Fruit fly (Drosophila melanogaster): ENCODE results near the gene mRpL36.

mRpL36 gene

dm6 chr3L:8110171-8110570 is 14.8 kb downstream of the mRpL36 start, which contains the start of gene Nulp1 (continued):
- TF ChIP-seq Mad (GFP tag; optimal IDR thresholded peaks at IDR 0.05) (no peak), CG18011 (GFP tag; optimal IDR thresholded peaks at IDR 0.05) (no peak), Atf3 (GFP tag; optimal IDR thresholded peaks at IDR 0.05) (no peak), CG32772 (GFP tag; IDR thresholded peaks at IDR 0.05) (peak; percentile 70), zen2 (GFP tag; IDR thresholded peaks at IDR 0.05; ENCODE audit: partially characterized antibody) (no peak), CG15269 (tag; optimal IDR thresholded peaks at IDR 0.05) (no peak), onecut (GFP tag; IDR thresholded peaks at IDR 0.05) (no peak), tx (GFP tag; optimal IDR thresholded peaks at IDR 0.05) (peak; percentile 16), NC2β (GFP tag; optimal IDR thresholded peaks at IDR 0.05) (no peak), CG16863 (GFP tag; optimal IDR thresholded peaks at IDR 0.05) (no peak), CG34422 (GFP tag; IDR thresholded peaks at IDR 0.05) (no peak), CG8089 (GFP tag; optimal IDR thresholded peaks at IDR 0.05) (no peak), CG11085 (GFP tag; IDR thresholded peaks at IDR 0.05) (no peak), B-H1 (GFP tag; IDR thresholded peaks at IDR 0.05) (no peak), pfk (GFP tag; optimal IDR thresholded peaks at IDR 0.05) (no peak), sob (GFP tag; IDR thresholded peaks at IDR 0.05) (peak; percentile 41), bcd (GFP tag; optimal IDR thresholded peaks at IDR 0.05) (no peak), unpg (GFP tag; optimal IDR thresholded peaks at IDR 0.05) (no peak), sna (GFP tag; IDR thresholded peaks at IDR 0.05; ENCODE audit: partially characterized antibody) (no peak), dysf (GFP tag; IDR thresholded peaks at IDR 0.05) (no peak), gro (GFP tag; optimal IDR thresholded peaks at IDR 0.05) (peak; percentile 60), CG30403 (GFP tag; optimal IDR thresholded peaks at IDR 0.05) (no peak), CG18599 (GFP tag; optimal IDR thresholded peaks at IDR 0.05) (no peak), bigmax (GFP tag; optimal IDR thresholded peaks at IDR 0.05) (no peak), CG13296 (GFP tag; optimal IDR thresholded peaks at IDR 0.05) (no peak), MESR4 (GFP tag; optimal IDR thresholded peaks at IDR 0.05) (peak; percentile 60), chn (GFP tag; optimal IDR thresholded peaks at IDR 0.05) (no peak), pnt (GFP tag; optimal IDR thresholded peaks at IDR 0.05) (no peak), lmd (GFP tag; IDR thresholded peaks at IDR 0.05) (no peak; the same call in 1 of the 2 replicates), Hr78 (GFP tag; optimal IDR thresholded peaks at IDR 0.05) (no peak), CG6791 (GFP tag; IDR thresholded peaks at IDR 0.05; ENCODE audit: partially characterized antibody) (no peak), ash1 (GFP tag; optimal IDR thresholded peaks at IDR 0.05) (no peak), CG11560 (tag; IDR thresholded peaks at IDR 0.05) (no peak), da (GFP tag; optimal IDR thresholded peaks at IDR 0.05) (peak; percentile 57), Tbp (GFP tag; optimal IDR thresholded peaks at IDR 0.05) (no peak), danr (GFP tag; IDR thresholded peaks at IDR 0.05) (no peak), Dip2 (GFP tag; IDR thresholded peaks at IDR 0.05) (no peak), odd (GFP tag; optimal IDR thresholded peaks at IDR 0.05) (no peak), Hand (GFP tag; optimal IDR thresholded peaks at IDR 0.05) (no peak), caup (GFP tag; optimal IDR thresholded peaks at IDR 0.05; ENCODE audit: severe bottlenecking) (no peak), prd (optimal IDR thresholded peaks at IDR 0.05) (no peak), prd (GFP tag; IDR thresholded peaks at IDR 0.05) (no peak), Usf (GFP tag; optimal IDR thresholded peaks at IDR 0.05) (no peak), CG10321 (GFP tag; IDR thresholded peaks at IDR 0.05) (no peak), GATAe (GFP tag; conservative IDR thresholded peaks at IDR 0.05) (no peak), CG13287 (GFP tag; IDR thresholded peaks at IDR 0.05; ENCODE audit: partially characterized antibody) (peak; percentile 22; the same call in 1 of the 2 replicates), CG17385 (GFP tag; optimal IDR thresholded peaks at IDR 0.05) (no peak), CG42726 (GFP tag; IDR thresholded peaks at IDR 0.05; ENCODE audit: partially characterized antibody) (no peak), Taf1 (GFP tag; IDR thresholded peaks at IDR 0.05) (no peak), Nf-YC (tag; optimal IDR thresholded peaks at IDR 0.05) (no peak), lov (optimal IDR thresholded peaks at IDR 0.05) (no peak), lov (GFP tag; IDR thresholded peaks at IDR 0.05) (no peak)

All from whole organism, embryonic.